Worm (Caenorhabditis elegans) whole organism, early embryonic: ENCODE measurements around the gene rft-2.

Experiments
- ama-1 ChIP-seq: fragments of 150-350 bp; optimal IDR thresholded peaks from 2 replicates; lab custom pipeline; 2014
- flt-1 ChIP-seq: fragments of 200-800 bp; sonication (Bioruptor generic); IDR thresholded peaks from 2 replicates; pipeline ENCODE4 v1.3.6; 2022; ENCODE audit warnings: missing genetic modification characterization, missing compliant biosample characterization
- tbx-11 ChIP-seq: fragments of 200-800 bp; sonication (Bioruptor generic); IDR thresholded peaks from 2 replicates; pipeline ENCODE4 v1.3.6; 2022; ENCODE audit warnings: missing genetic modification characterization, missing compliant biosample characterization

ce11 chrV:4489893-4490292, 39.5 kb upstream of the rft-2 start:
- TF ChIP-seq tbx-11 (no peak), ama-1 (lab: Kevin White, UChicago) (no peak), flt-1 (GFP tag; lab: Robert Waterston, UW) (no peak)
